Worm (Caenorhabditis elegans) whole organism, L2 larva: ENCODE measurements around the gene sra-27.
A peak's percentile ranks its signal among the peaks of the same experiment; 100 is the strongest.

Source experiments
- C34F6.9 ChIP-seq: fragments of 150-350 bp; optimal IDR thresholded peaks from 2 replicates; lab custom pipeline; 2014; ENCODE audit warnings: missing biosample characterization, missing genetic modification characterization
- F13H6.1 ChIP-seq: sonication (generic microtip); optimal IDR thresholded peaks from 2 replicates; lab custom pipeline; 2016; ENCODE audit warnings: missing genetic modification characterization, missing compliant biosample characterization
- R02D3.7 ChIP-seq: fragments of 150-350 bp; optimal IDR thresholded peaks from 2 replicates; lab custom pipeline; 2014; ENCODE audit warnings: missing biosample characterization, missing genetic modification characterization
- Y55F3AM.14 ChIP-seq: fragments of 200-800 bp; sonication (Bioruptor generic); optimal IDR thresholded peaks from 2 replicates; lab custom pipeline; 2018; ENCODE audit warnings: mild to moderate bottlenecking, missing genetic modification characterization, missing compliant biosample characterization
- ZK546.5 ChIP-seq: sonication (generic microtip); optimal IDR thresholded peaks from 2 replicates; lab custom pipeline; 2017; ENCODE audit warnings: missing biosample characterization, missing genetic modification characterization
- aly-2 ChIP-seq: fragments of 150-350 bp; optimal IDR thresholded peaks from 2 replicates; lab custom pipeline; 2014; ENCODE audit warnings: missing biosample characterization, missing genetic modification characterization
- ama-1 ChIP-seq: fragments of 150-350 bp; optimal IDR thresholded peaks from 2 replicates; lab custom pipeline; 2018; ENCODE audit warnings: inconsistent platforms
- crh-2 ChIP-seq: sonication (generic microtip); optimal IDR thresholded peaks from 2 replicates; lab custom pipeline; 2017; ENCODE audit warnings: missing biosample characterization, missing genetic modification characterization
- egl-27 ChIP-seq: sonication (generic microtip); optimal IDR thresholded peaks from 3 replicates; lab custom pipeline; 2017; ENCODE audit warnings: missing biosample characterization, missing genetic modification reagents, missing genetic modification characterization
- elt-1 ChIP-seq: fragments of 150-350 bp; optimal IDR thresholded peaks from 2 replicates; lab custom pipeline; 2014; ENCODE audit warnings: missing biosample characterization, missing genetic modification characterization
- elt-3 ChIP-seq: sonication (generic microtip); optimal IDR thresholded peaks from 2 replicates; lab custom pipeline; 2017; ENCODE audit warnings: missing biosample characterization, missing genetic modification characterization
- fos-1 ChIP-seq: fragments of 150-350 bp; optimal IDR thresholded peaks from 2 replicates; lab custom pipeline; 2014; ENCODE audit warnings: missing biosample characterization, missing genetic modification characterization
- gmeb-1 ChIP-seq: fragments of 150-350 bp; optimal IDR thresholded peaks from 2 replicates; lab custom pipeline; 2014; ENCODE audit warnings: missing biosample characterization, missing genetic modification characterization
- lin-11 ChIP-seq: fragments of 150-350 bp; sonication (generic microtip); optimal IDR thresholded peaks from 2 replicates; lab custom pipeline; 2014; ENCODE audit warnings: missing biosample characterization, missing genetic modification characterization, inconsistent platforms, mixed read lengths
- lin-13 ChIP-seq: fragments of 150-350 bp; optimal IDR thresholded peaks from 2 replicates; lab custom pipeline; 2014; ENCODE audit warnings: missing biosample characterization, missing genetic modification reagents, missing genetic modification characterization
- lsy-2 ChIP-seq, 2 experiments: fragments of 150-350 bp in 1 of 2; sonication (generic microtip) in 1 of 2; optimal IDR thresholded peaks; 2 replicates each; lab custom pipeline; 2014 to 2017; ENCODE audit warnings: missing biosample characterization in 2 of 2, missing genetic modification characterization in 2 of 2
- mab-5 ChIP-seq: fragments of 150-350 bp; optimal IDR thresholded peaks from 2 replicates; lab custom pipeline; 2014; ENCODE audit warnings: missing biosample characterization, missing genetic modification characterization
- mbf-1 ChIP-seq: sonication (generic microtip); optimal IDR thresholded peaks from 2 replicates; lab custom pipeline; 2017; ENCODE audit warnings: missing biosample characterization, missing genetic modification characterization
- mdl-1 ChIP-seq, 2 experiments: fragments of 150-350 bp in 1 of 2; sonication (generic microtip) in 1 of 2; optimal IDR thresholded peaks; 2 replicates each; lab custom pipeline; 2017; ENCODE audit warnings: missing biosample characterization in 2 of 2, missing genetic modification characterization in 2 of 2
- nhr-11 ChIP-seq: fragments of 150-350 bp; optimal IDR thresholded peaks from 2 replicates; lab custom pipeline; 2014; ENCODE audit warnings: missing biosample characterization, missing genetic modification characterization
- nhr-129 ChIP-seq: fragments of 150-350 bp; optimal IDR thresholded peaks from 2 replicates; lab custom pipeline; 2014; ENCODE audit warnings: missing biosample characterization, missing genetic modification characterization
- nhr-21 ChIP-seq: fragments of 150-350 bp; optimal IDR thresholded peaks from 2 replicates; lab custom pipeline; 2014; ENCODE audit warnings: missing biosample characterization, missing genetic modification characterization
- nhr-23 ChIP-seq: fragments of 150-350 bp; optimal IDR thresholded peaks from 2 replicates; lab custom pipeline; 2014; ENCODE audit warnings: missing biosample characterization, missing genetic modification reagents, missing genetic modification characterization
- nhr-237 ChIP-seq: fragments of 150-350 bp; optimal IDR thresholded peaks from 2 replicates; lab custom pipeline; 2014; ENCODE audit warnings: missing biosample characterization, missing genetic modification characterization
- nhr-77 ChIP-seq: fragments of 150-350 bp; optimal IDR thresholded peaks from 2 replicates; lab custom pipeline; 2014; ENCODE audit warnings: missing biosample characterization, missing genetic modification characterization
- peb-1 ChIP-seq: fragments of 150-350 bp; optimal IDR thresholded peaks from 2 replicates; lab custom pipeline; 2014; ENCODE audit warnings: missing biosample characterization, missing genetic modification characterization
- sma-3 ChIP-seq: sonication (generic microtip); optimal IDR thresholded peaks from 2 replicates; lab custom pipeline; 2016; ENCODE audit warnings: missing genetic modification reagents, missing genetic modification characterization, missing compliant biosample characterization
- sma-9 ChIP-seq, 2 experiments: fragments of 150-350 bp in 1 of 2; sonication (generic microtip) in 1 of 2; optimal IDR thresholded peaks; 2 replicates each; lab custom pipeline; 2014 to 2016; ENCODE audit warnings: missing genetic modification characterization in 2 of 2, mild to moderate bottlenecking in 1 of 2, missing biosample characterization in 1 of 2, missing compliant biosample characterization in 1 of 2, missing genetic modification reagents in 1 of 2, moderate library complexity in 1 of 2
- snpc-4 ChIP-seq: fragments of 150-350 bp; optimal IDR thresholded peaks from 2 replicates; lab custom pipeline; 2014; ENCODE audit warnings: missing biosample characterization, missing genetic modification characterization
- unc-39 ChIP-seq: fragments of 150-350 bp; optimal IDR thresholded peaks from 2 replicates; lab custom pipeline; 2014; ENCODE audit warnings: missing biosample characterization, missing genetic modification characterization
- unc-55 ChIP-seq: fragments of 150-350 bp; sonication (generic microtip); optimal IDR thresholded peaks from 3 replicates; lab custom pipeline; 2014; ENCODE audit warnings: missing biosample characterization, missing genetic modification reagents, missing genetic modification characterization
- unc-62 ChIP-seq: fragments of 150-350 bp; optimal IDR thresholded peaks from 2 replicates; lab custom pipeline; 2014; ENCODE audit warnings: missing biosample characterization, missing genetic modification reagents, missing genetic modification characterization
- zag-1 ChIP-seq: fragments of 150-350 bp; optimal IDR thresholded peaks from 2 replicates; lab custom pipeline; 2014; ENCODE audit warnings: missing biosample characterization, missing genetic modification characterization
- ztf-1 ChIP-seq: fragments of 200-800 bp; sonication (Bioruptor generic); conservative IDR thresholded peaks from 2 replicates; pipeline ENCODE4 v1.3.6; 2022; ENCODE audit warnings: missing genetic modification characterization, missing compliant biosample characterization
- ztf-11 ChIP-seq: sonication (generic microtip); optimal IDR thresholded peaks from 2 replicates; lab custom pipeline; 2017; ENCODE audit warnings: missing biosample characterization, missing genetic modification characterization
- ztf-4 ChIP-seq: fragments of 150-350 bp; optimal IDR thresholded peaks from 2 replicates; lab custom pipeline; 2014; ENCODE audit warnings: missing biosample characterization, missing genetic modification characterization

The sra-27 gene

ce11 chrII:6563238-6563637 is 5.6 kb upstream of the sra-27 start:
- peak in 1 of 2 experiments; percentile 59 for TF ChIP-seq lsy-2 (tag; optimal IDR thresholded peaks at IDR 0.05; lab: Kevin White, UChicago)
- no peak for TF ChIP-seq sma-3
- peak; percentile 11 for TF ChIP-seq F13H6.1
- peak; percentile 56 for TF ChIP-seq C34F6.9 (tag; lab: Kevin White, UChicago)
- peak; percentile 39 for TF ChIP-seq fos-1 (tag; lab: Kevin White, UChicago)
- peak; percentile 63 for TF ChIP-seq unc-55 (GFP tag; lab: Kevin White, UChicago)
- TF ChIP-seq zag-1 (tag; lab: Kevin White, UChicago) = peak; percentile 43
- TF ChIP-seq nhr-129 = peak; percentile 57
- no peak for TF ChIP-seq elt-1 (tag; lab: Kevin White, UChicago)
- TF ChIP-seq snpc-4 (tag; lab: Kevin White, UChicago) = no peak
- TF ChIP-seq crh-2 (tag; lab: Kevin White, UChicago) = no peak

- TF ChIP-seq nhr-21 (tag; lab: Kevin White, UChicago) = peak; percentile 50
- TF ChIP-seq Y55F3AM.14 (GFP tag; lab: Kevin White, UChicago) = no peak
- peak; percentile 4 for TF ChIP-seq lin-11 (tag; lab: Kevin White, UChicago)
- peak; percentile 37 for TF ChIP-seq C34F6.9 (tag; lab: Kevin White, UChicago)
- peak; percentile 28 for TF ChIP-seq F13H6.1
- TF ChIP-seq lin-13 = peak; percentile 5
- TF ChIP-seq nhr-11 (tag; lab: Kevin White, UChicago) = no peak
- TF ChIP-seq gmeb-1 (tag; lab: Kevin White, UChicago) = peak; percentile 51
- peak; percentile 18 for TF ChIP-seq crh-2 (tag; lab: Kevin White, UChicago)
- TF ChIP-seq sma-9 (GFP tag; optimal IDR thresholded peaks at IDR 0.05; lab: Kevin White, UChicago) = peak; percentile 63
- no peak for TF ChIP-seq sma-9 (tag; optimal IDR thresholded peaks at IDR 0.05; lab: Kevin White, UChicago)
- peak; percentile 48 for TF ChIP-seq sma-3
- TF ChIP-seq nhr-129 = peak; percentile 68
- TF ChIP-seq fos-1 (tag; lab: Kevin White, UChicago) = peak; percentile 57
- no peak for TF ChIP-seq mbf-1 (tag; lab: Kevin White, UChicago)
Measured at ce11 chrII:6565077-6565476, 3.7 kb upstream of the sra-27 start, which contains the start of gene mpz-3. mpz-3 (minus strand) TSS chrII:6565396.

ce11 chrII:6566628-6567180 is 2.1 kb upstream of the sra-27 start, which contains the start of the genes F18C5.5 and F18C5.9:
F18C5.5 (minus strand) TSS chrII:6566728.
F18C5.9 (plus strand) TSS chrII:6567130.
- TF ChIP-seq unc-62 (GFP tag; lab: Kevin White, UChicago) (no peak), aly-2 (tag; lab: Kevin White, UChicago) (no peak), elt-3 (tag; lab: Kevin White, UChicago) (no peak), ztf-11 (tag; lab: Kevin White, UChicago) (no peak)
- TF ChIP-seq, all 48 proteins: peak for 0

- TF ChIP-seq mdl-1 (tag; optimal IDR thresholded peaks at IDR 0.05; lab: Kevin White, UChicago) = no peak
- no peak for TF ChIP-seq egl-27 (tag; lab: Kevin White, UChicago)
- TF ChIP-seq elt-3 (tag; lab: Kevin White, UChicago) = no peak
- no peak for TF ChIP-seq ama-1 (lab: Kevin White, UChicago)
- TF ChIP-seq ztf-4 (tag; lab: Kevin White, UChicago) = no peak
- no peak for TF ChIP-seq zag-1 (tag; lab: Kevin White, UChicago)
- no peak for TF ChIP-seq peb-1 (tag; lab: Kevin White, UChicago)
- no peak for TF ChIP-seq mab-5
Measured at ce11 chrII:6573677-6574076, 4.9 kb downstream of the sra-27 start, which contains the start of gene sra-28. sra-28 (minus strand) TSS chrII:6573777.

- TF ChIP-seq ZK546.5 (no peak), ztf-11 (tag; lab: Kevin White, UChicago) (no peak), lsy-2 (tag; optimal IDR thresholded peaks at IDR 0.05; lab: Kevin White, UChicago) (no peak), nhr-77 (no peak), nhr-129 (no peak), ztf-1 (GFP tag; lab: Robert Waterston, UW) (no peak), gmeb-1 (tag; lab: Kevin White, UChicago) (no peak), nhr-237 (tag; lab: Kevin White, UChicago) (no peak), mdl-1 (tag; optimal IDR thresholded peaks at IDR 0.05; lab: Kevin White, UChicago) (no peak), lin-11 (tag; lab: Kevin White, UChicago) (no peak), R02D3.7 (tag; lab: Kevin White, UChicago) (no peak), unc-39 (tag; lab: Kevin White, UChicago) (no peak), ztf-4 (tag; lab: Kevin White, UChicago) (no peak), elt-3 (tag; lab: Kevin White, UChicago) (no peak), nhr-23 (tag; lab: Kevin White, UChicago) (no peak), F13H6.1 (no peak)
Measured at ce11 chrII:6575647-6576046, 6.8 kb downstream of the sra-27 start, which contains the start of gene sra-29. sra-29 (minus strand) TSS chrII:6575747.
